Worm (Caenorhabditis elegans): Measurements from ENCODE around the gene syd-2.

DNA sequence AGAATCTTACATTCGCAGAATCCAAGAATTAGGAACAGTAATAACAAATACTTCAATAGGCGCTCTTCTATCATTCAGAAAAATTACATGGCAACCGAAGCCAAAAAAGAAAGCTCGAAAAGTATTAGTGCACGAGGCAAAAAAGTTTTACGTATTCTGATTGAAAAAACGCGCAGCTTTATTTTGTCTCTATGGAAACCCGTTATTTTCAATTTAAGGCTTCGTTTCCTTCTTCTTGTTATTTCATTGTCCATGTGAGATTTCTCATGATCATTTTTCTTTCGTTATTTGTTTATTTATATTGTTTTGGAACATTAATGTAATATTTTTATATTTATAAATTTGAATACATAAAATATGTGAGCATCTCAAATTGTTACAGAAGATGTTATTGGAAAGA is 34.4 kb upstream of the syd-2 start, which contains the start of gene F57C7.4:
- TF ChIP-seq snpc-4 (tag; optimal IDR thresholded peaks at IDR 0.05): no peak
- TF ChIP-seq elt-3 (tag; optimal IDR thresholded peaks at IDR 0.05): no peak
- no peak for TF ChIP-seq nhr-28 (tag; optimal IDR thresholded peaks at IDR 0.05)
- no peak for TF ChIP-seq nhr-237 (tag; optimal IDR thresholded peaks at IDR 0.05)
- TF ChIP-seq unc-62 (GFP tag; optimal IDR thresholded peaks at IDR 0.05): no peak

All from whole organism, mixed stage, embryonic.